Fruit fly (Drosophila melanogaster): ENCODE data around the gene Ssl1.

dm6 chr3L:22883649-22884048 lies 4.8 kb downstream of the Ssl1 start:
- no peak for TF ChIP-seq psq (optimal IDR thresholded peaks at IDR 0.05)
- no peak for TF ChIP-seq Myc (optimal IDR thresholded peaks at IDR 0.05)
- TF ChIP-seq Sin3A (optimal IDR thresholded peaks at IDR 0.05): no peak
- TF ChIP-seq ttk (optimal IDR thresholded peaks at IDR 0.05): no peak
